Fruit fly (Drosophila melanogaster) whole organism, embryonic: Measurements from ENCODE around the gene Phyhd1.

Experiments used
- Asciz ChIP-seq: fragments of 200-800 bp; sonication (Bioruptor generic); optimal IDR thresholded peaks from 2 replicates; lab custom pipeline; 2017; ENCODE audit warnings: missing biosample characterization, mild to moderate bottlenecking, missing genetic modification characterization, missing genetic modification reagents
- CG10147 ChIP-seq: fragments of 200-800 bp; sonication (Bioruptor generic); optimal IDR thresholded peaks from 2 replicates; lab custom pipeline; 2019; ENCODE audit warnings: missing biosample characterization, mild to moderate bottlenecking, missing genetic modification characterization, moderate library complexity
- CG12071 ChIP-seq: fragments of 200-800 bp; sonication (Bioruptor generic); optimal IDR thresholded peaks from 3 replicates; lab custom pipeline; 2018; ENCODE audit warnings: missing biosample characterization, mild to moderate bottlenecking, missing genetic modification characterization
- CG12769 ChIP-seq: fragments of 200-800 bp; sonication (Bioruptor generic); optimal IDR thresholded peaks from 2 replicates; lab custom pipeline; 2019; ENCODE audit warnings: missing biosample characterization, mild to moderate bottlenecking, missing genetic modification characterization, moderate library complexity
- CG13123 ChIP-seq: fragments of 200-800 bp; sonication (Bioruptor generic); optimal IDR thresholded peaks from 2 replicates; lab custom pipeline; 2016; ENCODE audit warnings: missing biosample characterization, missing genetic modification characterization
- CG15601 ChIP-seq: fragments of 200-800 bp; sonication (Bioruptor generic); optimal IDR thresholded peaks from 3 replicates; lab custom pipeline; 2019; ENCODE audit warnings: missing biosample characterization, mild to moderate bottlenecking, missing genetic modification characterization, moderate library complexity
- CG16863 ChIP-seq: fragments of 200-800 bp; sonication (Bioruptor generic); optimal IDR thresholded peaks from 3 replicates; lab custom pipeline; 2016; ENCODE audit warnings: missing biosample characterization, missing genetic modification characterization
- CG17186 ChIP-seq: fragments of 200-800 bp; sonication (Bioruptor generic); optimal IDR thresholded peaks from 3 replicates; lab custom pipeline; 2017; ENCODE audit warnings: missing biosample characterization, missing genetic modification reagents, missing genetic modification characterization
- CG18262 ChIP-seq: fragments of 200-800 bp; optimal IDR thresholded peaks from 3 replicates; lab custom pipeline; 2019; ENCODE audit warnings: missing biosample characterization, mild to moderate bottlenecking, missing genetic modification characterization, moderate library complexity
- CG18599 ChIP-seq: fragments of 200-800 bp; sonication (Bioruptor generic); optimal IDR thresholded peaks from 3 replicates; lab custom pipeline; 2017; ENCODE audit warnings: missing biosample characterization, missing genetic modification characterization, mild to moderate bottlenecking, moderate library complexity, missing genetic modification reagents
- CG3065 ChIP-seq: fragments of 200-800 bp; sonication (Bioruptor generic); optimal IDR thresholded peaks from 2 replicates; lab custom pipeline; 2016; ENCODE audit warnings: missing biosample characterization, missing genetic modification characterization
- CG32767 ChIP-seq: fragments of 200-800 bp; sonication (Bioruptor generic); IDR thresholded peaks from 2 replicates; pipeline ENCODE4 v1.3.6; 2022; ENCODE audit warnings: missing biosample characterization, missing genetic modification characterization
- CG3407 ChIP-seq: fragments of 200-800 bp; sonication (Bioruptor generic); optimal IDR thresholded peaks from 2 replicates; lab custom pipeline; 2018; ENCODE audit warnings: missing biosample characterization, mild to moderate bottlenecking, missing genetic modification characterization
- CG6683 ChIP-seq: fragments of 200-800 bp; sonication (Bioruptor generic); optimal IDR thresholded peaks from 2 replicates; lab custom pipeline; 2017; ENCODE audit warnings: missing biosample characterization, mild to moderate bottlenecking, missing genetic modification characterization, missing genetic modification reagents
- CG8281 ChIP-seq: fragments of 200-800 bp; sonication (Bioruptor generic); optimal IDR thresholded peaks from 2 replicates; lab custom pipeline; 2018; ENCODE audit warnings: missing biosample characterization, mild to moderate bottlenecking, missing genetic modification characterization, moderate library complexity
- CG8290 ChIP-seq, 3 experiments: fragments of 200-800 bp; sonication (Bioruptor generic); optimal IDR thresholded peaks; 2 replicates each; lab custom pipeline; 2016 to 2019; ENCODE audit warnings: missing biosample characterization in 3 of 3, missing genetic modification characterization in 3 of 3, mild to moderate bottlenecking in 2 of 3, moderate library complexity in 1 of 3
- CG8388 ChIP-seq: fragments of 200-800 bp; sonication (Bioruptor generic); optimal IDR thresholded peaks from 2 replicates; lab custom pipeline; 2019; ENCODE audit warnings: missing biosample characterization, mild to moderate bottlenecking, missing genetic modification characterization, moderate library complexity
- D19A ChIP-seq: fragments of 200-800 bp; optimal IDR thresholded peaks from 3 replicates; lab custom pipeline; 2019; ENCODE audit warnings: missing biosample characterization, mild to moderate bottlenecking, missing genetic modification characterization, moderate library complexity
- E2f1 ChIP-seq: fragments of 200-800 bp; sonication (Bioruptor generic); IDR thresholded peaks from 2 replicates; pipeline ENCODE4 v1.3.6; 2022; ENCODE audit warnings: missing biosample characterization, missing genetic modification characterization
- Eip74EF ChIP-seq, 2 experiments: fragments of 200-800 bp in 1 of 2; fragments of >200 bp in 1 of 2; sonication (Bioruptor generic) in 1 of 2; optimal IDR thresholded peaks; 2 replicates each; lab custom pipeline; 2017 to 2019; ENCODE audit warnings: missing biosample characterization in 2 of 2, missing genetic modification characterization in 2 of 2, mild to moderate bottlenecking in 1 of 2, moderate library complexity in 1 of 2
- Fer1 ChIP-seq: fragments of 200-800 bp; sonication (Bioruptor generic); optimal IDR thresholded peaks from 2 replicates; lab custom pipeline; 2017; ENCODE audit warnings: missing biosample characterization, mild to moderate bottlenecking, missing genetic modification characterization
- Fer2 ChIP-seq: fragments of 200-800 bp; sonication (Bioruptor generic); optimal IDR thresholded peaks from 2 replicates; lab custom pipeline; 2018; ENCODE audit warnings: missing biosample characterization, mild to moderate bottlenecking, missing genetic modification characterization, moderate library complexity
- Hsf ChIP-seq: fragments of 200-800 bp; sonication (Bioruptor generic); optimal IDR thresholded peaks from 3 replicates; lab custom pipeline; 2016; ENCODE audit warnings: missing biosample characterization, missing genetic modification characterization
- Kr ChIP-seq: fragments of 200-800 bp; sonication (Bioruptor generic); optimal IDR thresholded peaks from 2 replicates; lab custom pipeline; 2017; ENCODE audit warnings: missing biosample characterization, mild to moderate bottlenecking, missing genetic modification characterization
- Lhr ChIP-seq: fragments of 200-800 bp; sonication (Bioruptor generic); optimal IDR thresholded peaks from 3 replicates; lab custom pipeline; 2017; ENCODE audit warnings: mild to moderate bottlenecking, missing biosample characterization, missing genetic modification reagents, missing genetic modification characterization
- Mad ChIP-seq: fragments of 200-800 bp; sonication (Bioruptor generic); optimal IDR thresholded peaks from 2 replicates; lab custom pipeline; 2016; ENCODE audit warnings: missing biosample characterization, missing genetic modification characterization
- Med ChIP-seq: fragments of 200-800 bp; sonication (Bioruptor generic); peaks from one replicate; lab custom pipeline; 2016; ENCODE audit warnings: missing biosample characterization, missing genetic modification characterization, mild to moderate bottlenecking, inconsistent platforms, moderate library complexity
- Myb ChIP-seq: fragments of 200-800 bp; sonication (Bioruptor generic); optimal IDR thresholded peaks from 2 replicates; lab custom pipeline; 2016; ENCODE audit warnings: missing biosample characterization, missing genetic modification characterization
- Nf-YB ChIP-seq: fragments of 200-800 bp; sonication (Bioruptor generic); optimal IDR thresholded peaks from 3 replicates; lab custom pipeline; 2019; ENCODE audit warnings: missing biosample characterization, mild to moderate bottlenecking, missing genetic modification characterization, moderate library complexity
- Rfx ChIP-seq: fragments of 200-800 bp; sonication (Bioruptor generic); IDR thresholded peaks from 2 replicates; pipeline ENCODE4 v1.3.6; 2022; ENCODE audit warnings: missing biosample characterization, missing genetic modification characterization
- Side ChIP-seq: fragments of 200-800 bp; sonication (Bioruptor generic); optimal IDR thresholded peaks from 2 replicates; lab custom pipeline; 2016; ENCODE audit warnings: missing biosample characterization, missing genetic modification characterization
- Sox102F ChIP-seq: fragments of 200-800 bp; sonication (Bioruptor generic); optimal IDR thresholded peaks from 2 replicates; lab custom pipeline; 2018; ENCODE audit warnings: missing biosample characterization, mild to moderate bottlenecking, missing genetic modification characterization, moderate library complexity
- Spps ChIP-seq: fragments of 200-800 bp; sonication (Bioruptor generic); optimal IDR thresholded peaks from 2 replicates; lab custom pipeline; 2018; ENCODE audit warnings: missing biosample characterization, mild to moderate bottlenecking, missing genetic modification characterization
- Sry-δ ChIP-seq: fragments of 200-800 bp; sonication (Bioruptor generic); optimal IDR thresholded peaks from 2 replicates; lab custom pipeline; 2016; ENCODE audit warnings: missing biosample characterization, missing genetic modification characterization
- Vsx1 ChIP-seq: fragments of 200-800 bp; sonication (Bioruptor generic); optimal IDR thresholded peaks from 2 replicates; lab custom pipeline; 2017; ENCODE audit warnings: missing biosample characterization, mild to moderate bottlenecking, missing genetic modification characterization, missing genetic modification reagents
- cad ChIP-seq: fragments of >200 bp; optimal IDR thresholded peaks from 2 replicates; lab custom pipeline; 2017; ENCODE audit warnings: missing biosample characterization, missing genetic modification characterization
- fd102C ChIP-seq: fragments of 200-800 bp; sonication (Bioruptor generic); optimal IDR thresholded peaks from 2 replicates; lab custom pipeline; 2018; ENCODE audit warnings: missing biosample characterization, mild to moderate bottlenecking, missing genetic modification characterization, moderate library complexity
- fd3F ChIP-seq: fragments of 200-800 bp; sonication (Bioruptor generic); optimal IDR thresholded peaks from 2 replicates; lab custom pipeline; 2018; ENCODE audit warnings: missing biosample characterization, mild to moderate bottlenecking, missing genetic modification characterization, moderate library complexity
- gcm2 ChIP-seq: fragments of 200-800 bp; sonication (Bioruptor generic); optimal IDR thresholded peaks from 2 replicates; lab custom pipeline; 2016; ENCODE audit warnings: missing biosample characterization, missing genetic modification characterization
- gfzf ChIP-seq: fragments of 200-800 bp; sonication (Bioruptor generic); optimal IDR thresholded peaks from 2 replicates; lab custom pipeline; 2016; ENCODE audit warnings: missing biosample characterization, mild to moderate bottlenecking, missing genetic modification characterization, moderate library complexity
- knrl ChIP-seq: fragments of 200-800 bp; sonication (Bioruptor generic); IDR thresholded peaks from 3 replicates; pipeline ENCODE4 v1.3.6; 2022; ENCODE audit warnings: missing biosample characterization, missing genetic modification characterization; ENCODE audit not compliant: partially characterized antibody
- pan ChIP-seq, 4 experiments: fragments of >200 bp in 3 of 4; fragments of 200-800 bp in 1 of 4; sonication (Bioruptor generic) in 1 of 4; optimal IDR thresholded peaks in 3 of 4; IDR thresholded peaks in 1 of 4; 2 replicates each; pipeline versions ENCODE4 v1.3.6 to Lab custom; 2017 to 2022; ENCODE audit warnings: missing biosample characterization in 2 of 4, missing genetic modification characterization in 2 of 4, mixed read lengths in 1 of 4
- pfk ChIP-seq: fragments of 200-800 bp; sonication (Bioruptor generic); optimal IDR thresholded peaks from 2 replicates; lab custom pipeline; 2018; ENCODE audit warnings: missing biosample characterization, mild to moderate bottlenecking, missing genetic modification characterization, moderate library complexity
- pzg ChIP-seq: fragments of 200-800 bp; sonication (Bioruptor generic); optimal IDR thresholded peaks from 3 replicates; lab custom pipeline; 2018; ENCODE audit warnings: missing biosample characterization, mild to moderate bottlenecking, missing genetic modification characterization, moderate library complexity
- sd ChIP-seq: fragments of 200-800 bp; sonication (Bioruptor generic); optimal IDR thresholded peaks from 3 replicates; lab custom pipeline; 2018; ENCODE audit warnings: missing biosample characterization, mild to moderate bottlenecking, missing genetic modification characterization, moderate library complexity
- tap ChIP-seq: fragments of 200-800 bp; optimal IDR thresholded peaks from 3 replicates; lab custom pipeline; 2019; ENCODE audit warnings: missing biosample characterization, mild to moderate bottlenecking, missing genetic modification characterization, moderate library complexity
- zf30C ChIP-seq: fragments of 200-800 bp; sonication (Bioruptor generic); optimal IDR thresholded peaks from 3 replicates; lab custom pipeline; 2018; ENCODE audit warnings: missing biosample characterization, mild to moderate bottlenecking, missing genetic modification characterization

Gene Phyhd1

DNA sequence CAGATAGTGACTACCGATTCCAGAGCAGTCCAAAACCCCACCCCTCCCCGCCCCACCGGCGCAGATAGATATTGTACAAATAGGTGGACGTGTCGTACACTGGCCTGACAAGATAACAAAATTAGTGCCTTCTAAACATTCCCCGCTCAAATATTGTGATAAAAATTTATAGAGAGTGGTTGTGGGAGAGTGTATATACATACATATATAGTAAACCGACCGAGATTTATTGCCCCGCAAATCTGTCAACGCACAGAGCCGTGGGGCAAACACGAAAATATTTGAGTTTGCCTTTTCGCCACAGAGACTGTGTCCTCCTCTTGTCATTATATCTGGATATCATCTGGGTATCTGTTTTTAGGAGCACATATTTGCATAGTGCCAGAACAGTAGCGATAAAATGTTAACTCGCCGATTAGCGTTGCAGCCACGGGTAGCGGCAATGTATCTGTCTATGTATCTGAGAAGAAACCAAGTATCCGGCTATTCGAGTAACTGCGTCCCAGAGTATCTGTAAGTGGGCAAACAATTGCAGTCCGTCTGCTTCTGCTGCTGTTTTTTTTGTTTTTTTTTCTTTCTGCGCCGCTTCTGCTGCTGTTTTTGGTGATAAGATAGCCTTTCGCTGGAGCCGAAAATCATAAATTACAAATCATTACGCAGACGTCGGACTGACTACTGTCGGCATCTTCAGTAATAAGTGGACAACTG, 37.5 kb downstream of the Phyhd1 start (continued):
- TF ChIP-seq Lhr (GFP tag; lab: Kevin White, UChicago) (peak; percentile 51), CG18262 (tag; lab: Kevin White, UChicago) (peak; percentile 67), zf30C (GFP tag; lab: Kevin White, UChicago) (no peak), Eip74EF (GFP tag; optimal IDR thresholded peaks at IDR 0.05; lab: Kevin White, UChicago) (peak in 1 of 2 experiments; percentile 48), knrl (GFP tag; lab: Robert Waterston, UW) (no peak), Fer1 (GFP tag; lab: Kevin White, UChicago) (peak; percentile 74), fd102C (GFP tag; lab: Kevin White, UChicago) (peak; percentile 77), D19A (peak; percentile 53), CG10147 (GFP tag; lab: Kevin White, UChicago) (no peak), CG32767 (GFP tag; lab: Robert Waterston, UW) (no peak), fd3F (GFP tag; lab: Kevin White, UChicago) (no peak), Vsx1 (peak; percentile 19), E2f1 (GFP tag; lab: Robert Waterston, UW) (no peak), CG6683 (GFP tag; lab: Kevin White, UChicago) (peak; percentile 4), gfzf (GFP tag; lab: Kevin White, UChicago) (no peak), Sox102F (GFP tag; lab: Kevin White, UChicago) (peak; percentile 32), CG15601 (tag; lab: Kevin White, UChicago) (peak; percentile 78), CG3407 (peak; percentile 66), CG13123 (GFP tag; lab: Kevin White, UChicago) (peak; percentile 15), pzg (GFP tag; lab: Kevin White, UChicago) (no peak), pfk (peak; percentile 1), CG12769 (peak; percentile 66), CG8290 (GFP tag; optimal IDR thresholded peaks at IDR 0.05; lab: Kevin White, UChicago) (no peak), CG8290 (tag; optimal IDR thresholded peaks at IDR 0.05; lab: Kevin White, UChicago) (peak; percentile 14 to 29), CG16863 (GFP tag; lab: Kevin White, UChicago) (no peak), Side (GFP tag; lab: Kevin White, UChicago) (peak; percentile 35), CG3065 (no peak), cad (GFP tag; lab: Kevin White, UChicago) (peak; percentile 24), Hsf (GFP tag; lab: Kevin White, UChicago) (no peak), Fer2 (peak; percentile 9), Med (GFP tag; lab: Kevin White, UChicago) (peak; percentile 36), CG18599 (peak; percentile 69), Mad (no peak), Nf-YB (GFP tag; lab: Kevin White, UChicago) (peak; percentile 50), Kr (GFP tag; lab: Kevin White, UChicago) (peak; percentile 87), Sry-δ (GFP tag; lab: Kevin White, UChicago) (no peak), CG17186 (GFP tag; lab: Kevin White, UChicago) (peak; percentile 28), sd (tag; lab: Kevin White, UChicago) (peak; percentile 71), gcm2 (GFP tag; lab: Kevin White, UChicago) (no peak), Rfx (0 out of 2 replicates have a peak, but pooled peaks have one; percentile 5), CG8281 (tag; lab: Kevin White, UChicago) (peak; percentile 19), Asciz (GFP tag; lab: Kevin White, UChicago) (peak; percentile 58), Spps (peak; percentile 5), CG12071 (GFP tag; lab: Kevin White, UChicago) (peak; percentile 51), CG8388 (GFP tag; lab: Kevin White, UChicago) (peak; percentile 27), Myb (no peak), tap (peak; percentile 48), pan (optimal IDR thresholded peaks at IDR 0.05; lab: Kevin White, UChicago) (no peak), pan (GFP tag; optimal IDR thresholded peaks at IDR 0.05 in 1 of 2, IDR thresholded peaks at IDR 0.05 in 1 of 2) (no peak)
